Worm (Caenorhabditis elegans): ENCODE data around the gene srx-10.

- no peak for TF ChIP-seq med-1 (GFP tag; optimal IDR thresholded peaks at IDR 0.05; ENCODE audit: insufficient read depth)
- TF ChIP-seq flt-1 (GFP tag; IDR thresholded peaks at IDR 0.05) = no peak
- TF ChIP-seq tab-1 (GFP tag; IDR thresholded peaks at IDR 0.05) = no peak
- TF ChIP-seq ztf-23 (GFP tag; IDR thresholded peaks at IDR 0.05) = no peak
Observed at ce11 chrV:13907557-13908104, 38.7 kb downstream of the srx-10 start.

Measured in whole organism, midembryonic.